Fruit fly (Drosophila melanogaster): Measurements from ENCODE around the gene CG14811.

The CG14811 gene

DNA sequence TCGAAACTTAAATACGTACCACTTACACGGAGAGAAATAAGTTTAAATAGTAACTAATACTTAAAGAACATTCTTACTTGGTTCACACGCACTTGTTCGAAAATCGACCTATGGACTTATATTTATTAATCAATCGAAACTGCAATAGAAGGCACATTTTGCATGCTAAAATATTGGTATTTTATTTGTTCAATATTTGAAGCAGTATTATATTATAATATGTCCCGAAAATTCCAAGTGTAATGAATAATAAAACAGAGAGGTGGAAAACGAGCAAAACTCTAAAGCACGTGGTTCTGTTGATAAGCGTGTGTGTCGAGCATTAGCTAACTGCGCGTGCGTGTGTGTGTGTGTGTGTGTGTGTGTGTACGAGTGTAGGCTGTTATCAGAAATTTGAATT, 27.7 kb upstream of the CG14811 start (continued):
- TF ChIP-seq Stat92E (GFP tag; optimal IDR thresholded peaks at IDR 0.05) (no peak), onecut (GFP tag; IDR thresholded peaks at IDR 0.05) (peak; percentile 49; the same call in 1 of the 2 replicates), CG12391 (tag; optimal IDR thresholded peaks at IDR 0.05) (peak; percentile 89), salm (tag; optimal IDR thresholded peaks at IDR 0.05) (peak; percentile 68), MESR4 (GFP tag; optimal IDR thresholded peaks at IDR 0.05) (peak; percentile 37), CG14860 (GFP tag; IDR thresholded peaks at IDR 0.05; ENCODE audit: partially characterized antibody) (no peak), Blimp-1 (GFP tag; optimal IDR thresholded peaks at IDR 0.05) (peak; percentile 80), CG7357 (GFP tag; IDR thresholded peaks at IDR 0.05) (peak; percentile 65; the same call in 2 of the 3 replicates), CG1024 (GFP tag; IDR thresholded peaks at IDR 0.05) (no peak), ind (GFP tag; optimal IDR thresholded peaks at IDR 0.05) (peak; percentile 87), kah (GFP tag; optimal IDR thresholded peaks at IDR 0.05) (peak; percentile 48), Neu2 (GFP tag; optimal IDR thresholded peaks at IDR 0.05; ENCODE audit: borderline replicate concordance) (no peak), Taf1 (GFP tag; IDR thresholded peaks at IDR 0.05) (peak; percentile 58), slbo (GFP tag; IDR thresholded peaks at IDR 0.05) (peak; percentile 90), CG4730 (GFP tag; IDR thresholded peaks at IDR 0.05) (peak; percentile 49), CG12071 (GFP tag; optimal IDR thresholded peaks at IDR 0.05) (peak; percentile 90), z (GFP tag; IDR thresholded peaks at IDR 0.05) (no peak), eyg (GFP tag; optimal IDR thresholded peaks at IDR 0.05) (peak; percentile 44), CG32767 (GFP tag; IDR thresholded peaks at IDR 0.05) (peak; percentile 48), shn (GFP tag; optimal IDR thresholded peaks at IDR 0.05) (peak; percentile 53), CG11398 (GFP tag; optimal IDR thresholded peaks at IDR 0.05) (peak; percentile 35), br (optimal IDR thresholded peaks at IDR 0.05) (no peak), dpn (GFP tag; optimal IDR thresholded peaks at IDR 0.05) (peak; percentile 82 to 86), CG4360 (GFP tag; IDR thresholded peaks at IDR 0.05) (no peak), YL-1 (GFP tag; optimal IDR thresholded peaks at IDR 0.05) (peak; percentile 57), pros (GFP tag; optimal IDR thresholded peaks at IDR 0.05) (no peak), stc (GFP tag; IDR thresholded peaks at IDR 0.05) (peak; percentile 67; the same call in 1 of the 2 replicates), kay (GFP tag; optimal IDR thresholded peaks at IDR 0.05) (peak; percentile 90), Xbp1 (GFP tag; optimal IDR thresholded peaks at IDR 0.05) (peak; percentile 83), sug (tag; optimal IDR thresholded peaks at IDR 0.05) (peak; percentile 94), CG12744 (GFP tag; optimal IDR thresholded peaks at IDR 0.05) (peak; percentile 79), ro (GFP tag; IDR thresholded peaks at IDR 0.05) (no peak), CG8290 (GFP tag; optimal IDR thresholded peaks at IDR 0.05) (no peak), CG8290 (tag; optimal IDR thresholded peaks at IDR 0.05) (peak in 1 of 2 experiments; percentile 88), CG14710 (tag; optimal IDR thresholded peaks at IDR 0.05) (peak; percentile 66), C15 (GFP tag; IDR thresholded peaks at IDR 0.05) (no peak), HLH54F (GFP tag; optimal IDR thresholded peaks at IDR 0.05) (peak; percentile 72), gro (GFP tag; optimal IDR thresholded peaks at IDR 0.05) (peak; percentile 96), CG18619 (GFP tag; optimal IDR thresholded peaks at IDR 0.05) (peak; percentile 84), CG15073 (GFP tag; optimal IDR thresholded peaks at IDR 0.05) (no peak), Sry-β (GFP tag; optimal IDR thresholded peaks at IDR 0.05) (peak; percentile 6), B-H2 (GFP tag; optimal IDR thresholded peaks at IDR 0.05) (peak; percentile 88), NC2α (GFP tag; optimal IDR thresholded peaks at IDR 0.05) (no peak), CG11085 (GFP tag; IDR thresholded peaks at IDR 0.05) (no peak; the same call in 1 of the 2 replicates), eve (GFP tag; optimal IDR thresholded peaks at IDR 0.05) (peak in 1 of 2 experiments; percentile 89), Nf-YB (GFP tag; optimal IDR thresholded peaks at IDR 0.05) (peak; percentile 65), ranshi (GFP tag; IDR thresholded peaks at IDR 0.05) (peak; percentile 70), CG11723 (GFP tag; optimal IDR thresholded peaks at IDR 0.05) (peak; percentile 63), CG11247 (GFP tag; IDR thresholded peaks at IDR 0.05) (peak; percentile 77), lov (optimal IDR thresholded peaks at IDR 0.05) (no peak), lov (GFP tag; IDR thresholded peaks at IDR 0.05) (no peak), lilli (GFP tag; optimal IDR thresholded peaks at IDR 0.05) (peak; percentile 92)
